Fruit fly (Drosophila melanogaster): ENCODE data around the gene ATPsynE.

dm6 chr3R:14351418-14351817 is 24.7 kb downstream of the ATPsynE start:
- no peak for TF ChIP-seq CG8765 (GFP tag; IDR thresholded peaks at IDR 0.05)
- no peak for TF ChIP-seq CG32767 (GFP tag; IDR thresholded peaks at IDR 0.05)
- no peak for TF ChIP-seq CG16815 (GFP tag; optimal IDR thresholded peaks at IDR 0.05)
- no peak for TF ChIP-seq Sry-δ (GFP tag; optimal IDR thresholded peaks at IDR 0.05)
- no peak for TF ChIP-seq CG33213 (GFP tag; optimal IDR thresholded peaks at IDR 0.05)
- no peak for TF ChIP-seq CG31365 (tag; optimal IDR thresholded peaks at IDR 0.05)
- TF ChIP-seq H15 (GFP tag; IDR thresholded peaks at IDR 0.05): no peak
- TF ChIP-seq bsh (GFP tag; optimal IDR thresholded peaks at IDR 0.05): peak in 1 of 2 experiments; percentile 57
